Fruit fly (Drosophila melanogaster): ENCODE data around the gene NELF-B.

NELF-B gene

DNA sequence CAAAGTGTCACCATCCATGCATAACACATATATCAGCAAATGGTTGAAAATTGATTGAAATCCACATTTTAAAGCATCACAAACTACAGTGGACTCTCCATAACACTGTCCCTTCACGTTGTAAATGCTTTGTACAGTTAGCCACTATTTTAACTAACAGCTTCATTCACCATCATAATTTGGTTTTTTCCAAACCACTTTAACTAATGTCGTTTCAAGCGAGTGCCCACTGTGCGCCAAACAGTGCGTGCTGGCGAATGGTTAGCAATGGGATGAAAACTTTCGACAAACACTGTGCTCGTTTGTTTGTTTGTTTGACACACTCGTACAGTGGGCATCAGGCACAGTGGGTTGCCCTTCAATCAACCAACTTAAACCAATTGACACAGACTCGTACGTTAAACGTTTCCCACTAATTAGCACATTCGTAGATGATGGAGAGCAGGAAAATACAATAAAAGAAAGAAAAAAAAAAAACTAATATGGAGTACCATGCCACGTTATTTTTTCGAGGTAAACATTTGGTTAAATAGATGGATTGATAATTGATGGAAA, 27.8 kb downstream of the NELF-B start:
- TF ChIP-seq noc (tag; optimal IDR thresholded peaks at IDR 0.05), result peak; percentile 97

DNA sequence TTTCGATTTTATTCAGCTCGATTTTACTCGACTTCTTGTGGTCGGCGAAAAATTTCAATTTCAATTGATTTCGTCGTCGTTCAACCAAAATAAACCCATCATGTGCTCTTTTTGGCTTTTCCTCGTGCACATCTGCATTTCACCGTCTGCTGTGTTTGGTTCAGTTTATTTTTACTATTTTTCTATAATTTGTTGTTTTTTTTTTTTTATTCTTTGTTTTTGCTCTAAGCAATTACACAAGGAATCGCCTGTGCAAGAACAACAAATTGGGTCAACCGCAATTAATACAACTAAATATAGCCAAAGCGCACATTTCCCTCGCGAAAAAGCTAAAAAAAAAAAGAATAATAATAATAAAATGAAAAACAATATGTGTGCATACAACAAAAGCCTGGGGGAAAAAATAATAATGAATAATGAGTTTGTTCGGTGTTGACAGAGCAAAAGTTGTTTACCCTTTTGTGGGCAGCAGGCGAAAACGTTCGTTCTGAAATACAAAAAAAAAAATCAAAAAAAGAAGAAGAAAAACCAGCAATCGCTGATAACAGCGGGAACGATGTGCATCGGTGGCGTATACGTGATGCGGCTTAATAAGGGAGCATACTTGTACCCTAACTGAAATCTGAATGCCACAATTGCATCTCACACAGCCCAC, 28.4 kb downstream of the NELF-B start:
- TF ChIP-seq noc (tag; optimal IDR thresholded peaks at IDR 0.05), result no peak

DNA sequence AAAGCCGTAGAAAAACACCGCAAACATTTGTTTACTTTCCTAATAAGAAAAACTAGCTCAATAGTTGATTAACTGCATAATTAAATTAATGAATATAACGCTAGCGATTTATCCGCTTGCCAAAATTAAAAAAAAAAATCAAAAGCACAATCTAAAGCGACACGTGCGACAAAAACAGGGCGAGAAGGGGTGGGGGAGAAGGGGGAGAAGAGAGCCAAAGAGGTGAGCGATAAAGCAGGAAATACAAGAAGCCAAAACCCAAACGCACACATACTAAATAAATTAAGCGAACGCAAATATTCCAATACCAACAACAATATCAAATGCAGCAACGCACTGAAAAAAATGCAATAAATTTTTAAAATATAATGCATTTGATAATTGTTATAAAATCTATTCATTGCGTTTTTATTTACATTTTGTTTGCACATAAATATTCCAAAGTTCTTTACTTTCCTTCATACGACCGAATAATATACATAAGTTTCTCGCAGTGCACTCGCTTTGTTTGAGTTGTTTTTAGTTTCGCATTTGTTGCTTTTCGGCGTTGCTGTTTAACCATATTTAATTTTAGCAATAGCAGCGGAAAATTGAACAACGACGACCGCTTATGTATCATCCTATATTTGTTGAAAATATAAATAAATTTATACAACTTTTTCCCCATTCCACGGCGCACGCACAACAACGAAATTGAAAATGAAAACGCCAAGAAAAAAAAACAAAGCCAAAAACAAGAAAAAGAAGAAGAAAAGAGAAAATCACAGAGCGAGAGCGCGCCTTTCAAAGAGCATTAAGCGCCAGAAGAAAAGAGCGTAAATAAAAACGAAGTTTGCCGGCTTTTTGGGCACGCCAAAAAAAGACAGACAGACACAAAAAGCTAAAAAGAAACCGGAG, 29.9 kb downstream of the NELF-B start:
- TF ChIP-seq noc (tag; optimal IDR thresholded peaks at IDR 0.05), result peak; percentile 99

DNA sequence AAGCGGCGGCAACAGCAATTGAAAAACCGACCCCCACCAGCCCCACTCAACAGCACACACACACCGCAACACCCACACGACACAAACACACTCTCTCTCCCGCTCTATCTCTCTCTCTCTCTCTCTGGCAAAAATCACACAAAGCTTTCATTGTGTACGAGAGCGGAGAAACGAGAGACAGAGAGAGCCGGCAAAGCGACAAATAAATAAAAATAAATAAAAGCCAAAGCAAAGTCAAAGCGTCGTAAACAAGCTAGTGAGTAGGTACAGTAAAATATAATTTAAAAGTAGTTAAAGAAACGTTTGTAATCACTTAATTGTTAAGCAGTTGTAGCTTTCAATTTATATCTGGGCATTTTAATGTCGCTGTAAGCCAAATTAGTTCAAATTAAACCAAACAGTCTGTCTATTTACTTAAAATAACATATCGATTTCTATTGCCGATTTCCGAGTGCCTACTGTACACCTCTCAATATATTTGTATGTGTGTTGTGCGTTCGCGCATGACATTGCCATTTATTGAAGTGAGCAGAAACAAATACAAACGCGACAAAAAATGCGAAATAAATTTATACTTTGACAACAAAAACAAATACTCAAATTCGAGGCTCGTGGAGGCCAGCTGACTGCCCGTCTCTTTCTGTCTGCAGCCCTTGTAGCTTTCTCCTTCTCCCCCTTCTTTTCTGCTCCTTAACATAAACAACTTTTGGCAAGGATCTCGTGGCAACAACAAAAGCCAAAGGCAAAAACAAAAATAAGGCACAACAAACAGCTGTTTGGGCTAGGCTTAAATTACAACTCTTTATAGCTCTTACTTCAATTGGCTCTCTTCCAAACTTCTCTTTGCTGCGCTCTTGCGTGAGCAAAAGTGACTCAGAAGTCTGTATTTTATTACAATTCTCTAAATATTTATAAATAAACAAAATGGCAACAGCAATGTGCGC, 31.2 kb downstream of the NELF-B start:
- peak; percentile 97 for TF ChIP-seq noc (tag; optimal IDR thresholded peaks at IDR 0.05)

DNA sequence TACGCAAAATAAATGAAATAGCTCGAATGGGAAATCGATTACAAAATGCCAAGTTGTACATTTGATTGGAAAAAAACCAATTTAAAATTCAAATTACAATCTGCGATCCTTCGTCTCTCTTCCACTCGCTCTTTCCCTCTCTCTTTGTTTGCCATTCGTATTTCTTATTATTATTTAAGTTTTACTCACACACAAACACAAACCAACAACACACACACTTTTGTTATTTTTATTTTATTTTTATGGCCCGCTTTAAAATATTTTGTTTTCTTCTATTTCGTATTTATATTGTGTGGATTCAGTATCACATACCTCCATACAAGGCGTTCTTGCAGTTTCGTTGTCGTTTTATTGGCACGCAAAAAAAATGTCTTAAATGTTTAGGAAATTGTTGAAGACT, 32.0 kb downstream of the NELF-B start:
- no peak for TF ChIP-seq noc (tag; optimal IDR thresholded peaks at IDR 0.05)

DNA sequence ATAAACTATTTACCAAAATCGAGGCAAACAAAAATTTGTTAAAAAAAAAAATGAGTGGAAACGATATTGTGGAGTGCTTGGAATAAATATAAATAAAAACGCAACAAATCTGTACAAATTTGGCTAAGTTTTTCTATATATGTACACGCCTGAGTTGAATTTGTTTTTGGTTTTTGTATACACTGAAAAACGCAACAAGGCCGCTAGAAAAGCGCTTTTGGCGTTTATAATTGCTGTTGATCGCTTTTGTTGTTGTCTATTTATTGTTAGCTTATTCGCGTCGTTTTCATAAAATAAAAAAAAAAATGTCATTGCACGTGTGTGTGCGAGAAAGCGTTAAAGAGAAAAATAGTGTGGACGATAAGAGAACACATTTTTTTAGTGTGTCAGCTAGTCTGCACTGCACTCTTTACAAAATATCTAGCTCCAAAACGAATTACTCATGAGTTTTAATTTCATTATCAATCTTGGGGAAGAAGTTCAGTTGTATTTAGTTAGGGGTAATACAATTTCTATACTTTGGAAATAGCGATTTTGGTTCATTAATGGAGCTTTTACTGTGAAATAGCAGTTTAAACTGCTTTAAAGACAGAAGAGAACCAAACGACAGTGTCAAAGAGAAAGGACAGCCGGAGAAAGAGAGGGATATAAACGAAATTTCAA, 32.6 kb downstream of the NELF-B start:
- no peak for TF ChIP-seq noc (tag; optimal IDR thresholded peaks at IDR 0.05)

DNA sequence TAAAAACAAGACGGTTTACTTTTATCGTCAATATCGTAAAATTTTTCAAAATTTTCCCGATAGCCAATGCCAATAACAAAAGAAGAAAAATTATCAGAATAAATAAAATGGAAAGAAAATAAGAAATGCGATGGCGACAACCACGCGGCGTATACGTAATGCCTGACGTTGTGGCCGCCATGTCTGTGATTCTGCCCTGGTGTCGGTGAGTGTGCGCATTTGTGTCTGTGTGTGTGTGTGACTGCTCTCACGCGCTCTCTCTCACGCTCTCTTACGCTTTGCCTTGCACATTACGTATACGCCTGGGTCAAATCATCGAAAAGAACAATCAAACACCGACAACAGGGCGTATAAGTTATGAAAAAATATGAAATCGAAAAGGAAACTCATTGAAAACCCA, 33.3 kb downstream of the NELF-B start:
- no peak for TF ChIP-seq noc (tag; optimal IDR thresholded peaks at IDR 0.05)

DNA sequence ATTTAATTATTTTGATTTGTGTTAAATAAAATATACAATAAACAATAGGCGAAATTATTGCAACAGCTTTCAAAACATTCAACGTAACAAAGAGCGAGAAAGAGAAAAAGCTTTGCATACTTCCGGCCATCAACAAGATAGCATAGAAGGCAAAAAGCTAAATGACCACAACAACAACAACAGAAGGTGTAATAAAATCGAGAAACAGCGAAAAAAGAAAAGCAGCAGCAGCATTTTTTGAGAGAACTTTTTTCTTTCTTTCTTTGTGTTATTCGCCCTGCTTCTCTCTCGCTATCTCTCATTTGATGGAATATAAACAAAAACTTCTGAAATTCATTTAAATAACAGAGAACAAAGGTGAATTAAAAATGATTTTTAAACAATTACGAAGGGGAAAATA, 34.0 kb downstream of the NELF-B start:
- TF ChIP-seq noc (tag; optimal IDR thresholded peaks at IDR 0.05), result no peak

DNA sequence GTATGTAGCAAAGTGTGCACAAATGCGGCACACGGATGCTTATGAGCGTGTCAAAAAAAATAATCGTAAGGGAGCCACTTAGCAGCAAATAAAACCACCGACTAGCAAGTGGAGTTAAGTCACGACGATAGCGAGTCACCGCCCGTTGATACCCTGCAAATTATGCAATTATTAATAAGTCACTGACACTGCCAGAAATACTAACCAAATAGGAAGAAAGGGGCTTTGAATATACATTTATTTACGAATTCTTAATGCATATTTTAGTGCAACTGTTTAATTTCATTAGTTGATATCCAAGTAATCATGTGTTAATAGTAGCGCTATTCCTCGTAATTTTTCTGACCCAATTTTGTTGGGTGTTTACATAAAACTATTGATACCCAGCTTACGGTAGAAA, 34.7 kb downstream of the NELF-B start:
- no peak for TF ChIP-seq noc (tag; optimal IDR thresholded peaks at IDR 0.05)

DNA sequence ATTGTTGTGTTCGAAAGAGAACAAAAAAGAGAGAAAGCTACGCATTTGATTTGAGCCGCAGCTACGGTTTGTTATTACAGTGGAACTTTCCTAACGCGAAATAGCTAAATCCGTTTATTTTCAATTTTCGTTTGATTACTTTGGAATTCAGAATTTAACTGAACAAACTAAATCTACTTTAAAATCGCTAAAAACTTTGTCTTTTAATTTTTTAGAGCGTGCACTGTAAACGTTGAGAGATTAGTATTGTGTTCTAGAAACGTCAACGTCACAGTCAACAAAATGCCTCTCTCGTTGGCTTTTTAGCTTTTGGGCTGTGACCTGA, 35.5 kb downstream of the NELF-B start:
- peak; percentile 89 for TF ChIP-seq noc (tag; optimal IDR thresholded peaks at IDR 0.05)

DNA sequence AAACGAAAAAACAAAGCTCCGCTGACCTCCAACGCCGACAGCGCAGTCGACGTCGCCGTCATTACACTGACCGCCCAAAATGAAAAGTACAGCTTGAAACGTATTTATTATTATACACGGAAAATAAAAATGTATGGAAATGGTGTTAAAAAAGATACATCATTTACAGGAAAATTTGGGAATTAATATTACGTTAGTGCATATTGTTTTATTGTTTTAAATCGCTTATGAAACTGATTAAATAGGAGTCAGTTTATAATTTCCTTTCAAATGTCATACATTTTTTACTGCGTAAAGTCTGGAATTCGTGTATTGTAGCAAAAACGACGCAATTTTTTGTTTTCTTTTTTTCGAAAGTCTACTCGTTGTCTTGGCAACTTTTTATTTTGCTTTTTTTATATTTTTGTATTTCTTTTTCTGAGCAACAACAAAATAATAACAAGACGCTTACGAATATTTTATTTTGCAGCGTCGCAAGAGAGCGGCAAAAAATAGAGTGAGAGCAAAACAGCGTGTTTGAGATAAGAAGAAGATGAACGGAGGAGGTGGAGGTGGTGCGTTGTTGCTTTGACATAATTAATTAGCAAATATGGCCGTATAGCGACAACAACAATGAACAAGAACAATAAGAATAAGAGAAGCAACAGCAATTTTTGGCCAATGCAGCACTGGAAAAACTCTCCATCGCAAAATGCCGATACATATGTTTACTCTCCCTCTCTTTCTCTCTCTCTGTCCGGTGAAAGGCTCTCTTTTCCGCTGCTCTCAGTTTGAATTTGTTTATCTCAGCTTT, 36.0 kb downstream of the NELF-B start:
- peak; percentile 81 for TF ChIP-seq noc (tag; optimal IDR thresholded peaks at IDR 0.05)

DNA sequence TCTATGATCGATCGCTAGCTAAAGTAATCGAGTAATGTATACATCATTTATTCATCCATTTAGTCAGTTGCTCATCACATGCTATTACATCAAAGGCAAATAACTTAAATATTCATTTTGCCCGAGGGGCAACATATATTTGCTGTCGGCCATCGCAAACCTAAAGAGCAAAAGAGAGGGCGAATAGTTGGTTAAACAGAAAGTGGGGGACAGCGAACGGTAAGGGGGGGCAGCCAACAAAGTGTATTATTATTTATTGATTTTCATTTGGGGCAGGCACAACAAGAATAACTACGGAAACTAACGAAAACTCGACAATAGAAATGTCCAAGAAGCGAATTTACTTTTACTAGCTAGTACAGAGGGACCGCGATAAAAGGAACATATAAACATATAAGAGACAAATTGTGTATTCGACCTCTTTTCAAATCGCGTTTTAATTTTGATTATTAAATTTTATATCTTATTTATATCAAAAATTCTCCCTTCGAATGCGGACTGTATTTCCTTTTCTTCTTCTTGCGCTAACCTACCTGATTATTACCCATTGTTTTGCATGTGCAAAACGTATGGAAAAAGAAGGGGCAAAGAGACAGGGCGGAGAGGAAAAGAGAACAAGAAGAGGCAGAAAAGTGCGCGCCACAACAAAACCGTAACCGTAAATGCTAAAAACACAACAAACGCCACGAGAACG, 36.8 kb downstream of the NELF-B start:
- peak; percentile 55 for TF ChIP-seq noc (tag; optimal IDR thresholded peaks at IDR 0.05)

DNA sequence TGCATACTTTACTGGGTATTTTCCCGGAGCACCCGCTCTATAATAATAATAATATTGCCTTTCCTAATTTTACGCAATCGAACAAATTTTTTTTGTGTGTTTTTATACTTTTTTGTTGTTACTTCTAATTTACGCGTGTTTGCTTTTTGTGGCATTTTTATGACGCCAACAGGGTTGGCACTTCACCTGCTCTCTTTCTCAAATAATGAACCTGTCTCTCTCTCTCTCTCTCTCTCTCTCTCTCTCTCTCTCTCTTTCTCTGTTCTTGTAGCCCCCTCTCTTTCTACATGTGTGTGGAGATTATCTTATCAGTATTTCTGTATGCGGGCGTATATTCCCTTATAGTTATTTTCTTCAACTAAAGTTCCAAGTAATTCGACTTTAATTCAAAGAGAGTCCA, 37.5 kb downstream of the NELF-B start:
- TF ChIP-seq noc (tag; optimal IDR thresholded peaks at IDR 0.05), result peak; percentile 91

DNA sequence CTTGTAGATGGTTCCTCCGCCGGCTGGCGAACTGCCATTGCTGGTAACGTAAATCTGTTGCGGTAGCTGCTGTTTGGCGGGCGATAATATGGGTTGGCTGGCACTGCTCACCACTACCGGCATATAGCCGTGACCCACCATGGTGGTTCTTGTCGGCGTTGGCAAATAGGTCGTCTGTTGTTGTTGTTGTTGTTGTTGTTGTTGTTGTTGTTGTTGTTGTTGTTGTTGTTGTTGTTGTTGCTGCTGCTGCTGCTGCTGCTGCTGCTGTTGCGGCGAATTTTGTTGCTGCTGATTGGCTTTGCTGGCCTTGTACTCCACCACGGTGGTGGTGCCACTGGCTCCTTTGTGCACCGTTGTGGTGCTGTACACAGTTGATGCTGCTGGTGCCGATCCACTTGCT, 39.3 kb downstream of the NELF-B start:
- no peak for TF ChIP-seq noc (tag; optimal IDR thresholded peaks at IDR 0.05)

Data from whole organism, larva.